Fruit fly (Drosophila melanogaster) whole organism, embryonic: ENCODE results near the gene CG11617.
A peak's percentile ranks its signal among the peaks of the same experiment; 100 is the strongest.

Experiments used
- Atf6 ChIP-seq: fragments of 200-800 bp; sonication (Bioruptor generic); IDR thresholded peaks from 2 replicates; pipeline ENCODE4 v1.3.6; 2022; ENCODE audit warnings: missing biosample characterization, missing genetic modification characterization
- CG10366 ChIP-seq: fragments of 200-800 bp; sonication (Bioruptor generic); IDR thresholded peaks from 2 replicates; pipeline ENCODE4 v1.3.6; 2022; ENCODE audit warnings: missing biosample characterization, missing genetic modification characterization
- CG12071 ChIP-seq: fragments of 200-800 bp; sonication (Bioruptor generic); optimal IDR thresholded peaks from 3 replicates; lab custom pipeline; 2018; ENCODE audit warnings: missing biosample characterization, mild to moderate bottlenecking, missing genetic modification characterization
- CG12299 ChIP-seq: fragments of 200-800 bp; sonication (Bioruptor generic); optimal IDR thresholded peaks from 2 replicates; lab custom pipeline; 2018; ENCODE audit warnings: missing biosample characterization, mild to moderate bottlenecking, missing genetic modification characterization
- CG1233 ChIP-seq: fragments of 200-800 bp; sonication (Bioruptor generic); optimal IDR thresholded peaks from 4 replicates; lab custom pipeline; 2018; ENCODE audit warnings: missing biosample characterization, mild to moderate bottlenecking, missing genetic modification characterization
- CG12769 ChIP-seq: fragments of 200-800 bp; sonication (Bioruptor generic); optimal IDR thresholded peaks from 2 replicates; lab custom pipeline; 2019; ENCODE audit warnings: missing biosample characterization, mild to moderate bottlenecking, missing genetic modification characterization, moderate library complexity
- CG16813 ChIP-seq: fragments of 200-800 bp; sonication (Bioruptor generic); IDR thresholded peaks from 3 replicates; pipeline ENCODE4 v1.3.6; 2022; ENCODE audit warnings: missing biosample characterization, missing genetic modification characterization; ENCODE audit not compliant: partially characterized antibody
- CG16863 ChIP-seq: fragments of 200-800 bp; sonication (Bioruptor generic); optimal IDR thresholded peaks from 3 replicates; lab custom pipeline; 2016; ENCODE audit warnings: missing biosample characterization, missing genetic modification characterization
- CG17328 ChIP-seq: fragments of 200-800 bp; sonication (Bioruptor generic); IDR thresholded peaks from 2 replicates; pipeline ENCODE4 v1.3.6; 2022; ENCODE audit warnings: missing biosample characterization, missing genetic modification characterization
- CG18476 ChIP-seq: fragments of 200-800 bp; sonication (Bioruptor generic); optimal IDR thresholded peaks from 2 replicates; lab custom pipeline; 2016; ENCODE audit warnings: missing biosample characterization, mild to moderate bottlenecking, missing genetic modification characterization
- CG31441 ChIP-seq: fragments of 200-800 bp; sonication (Bioruptor generic); IDR thresholded peaks from 2 replicates; pipeline ENCODE4 v1.3.6; 2022; ENCODE audit warnings: missing biosample characterization, missing genetic modification characterization
- CG33213 ChIP-seq: fragments of 200-800 bp; sonication (Bioruptor generic); optimal IDR thresholded peaks from 3 replicates; lab custom pipeline; 2016; ENCODE audit warnings: missing biosample characterization, missing genetic modification characterization
- CG3838 ChIP-seq: fragments of 200-800 bp; sonication (Bioruptor generic); optimal IDR thresholded peaks from 3 replicates; lab custom pipeline; 2016; ENCODE audit warnings: missing biosample characterization, missing genetic modification characterization
- CG6272 ChIP-seq: fragments of 200-800 bp; sonication (Bioruptor generic); IDR thresholded peaks from 2 replicates; pipeline ENCODE4 v1.3.6; 2022; ENCODE audit warnings: missing biosample characterization, missing genetic modification characterization
- CG6683 ChIP-seq: fragments of 200-800 bp; sonication (Bioruptor generic); optimal IDR thresholded peaks from 2 replicates; lab custom pipeline; 2017; ENCODE audit warnings: missing biosample characterization, mild to moderate bottlenecking, missing genetic modification characterization, missing genetic modification reagents
- CG9817 ChIP-seq: fragments of 200-800 bp; sonication (Bioruptor generic); optimal IDR thresholded peaks from 2 replicates; lab custom pipeline; 2018; ENCODE audit warnings: missing biosample characterization, mild to moderate bottlenecking, missing genetic modification characterization, moderate library complexity
- Chrac-16 ChIP-seq: fragments of 200-800 bp; sonication (Bioruptor generic); optimal IDR thresholded peaks from 3 replicates; lab custom pipeline; 2016; ENCODE audit warnings: missing biosample characterization, missing genetic modification characterization
- D19A ChIP-seq: fragments of 200-800 bp; optimal IDR thresholded peaks from 3 replicates; lab custom pipeline; 2019; ENCODE audit warnings: missing biosample characterization, mild to moderate bottlenecking, missing genetic modification characterization, moderate library complexity
- Dip2 ChIP-seq: fragments of 200-800 bp; sonication (Bioruptor generic); IDR thresholded peaks from 2 replicates; pipeline ENCODE4 v1.3.6; 2022; ENCODE audit warnings: missing biosample characterization, missing genetic modification characterization
- Dll ChIP-seq: fragments of 200-800 bp; sonication (Bioruptor generic); IDR thresholded peaks from 4 replicates; pipeline ENCODE4 v1.3.6; 2022; ENCODE audit warnings: missing biosample characterization, missing genetic modification characterization; ENCODE audit not compliant: partially characterized antibody
- E2f1 ChIP-seq: fragments of 200-800 bp; sonication (Bioruptor generic); IDR thresholded peaks from 2 replicates; pipeline ENCODE4 v1.3.6; 2022; ENCODE audit warnings: missing biosample characterization, missing genetic modification characterization
- Hr78 ChIP-seq, 2 experiments: fragments of 200-800 bp in 1 of 2; fragments of >200 bp in 1 of 2; sonication (Bioruptor generic) in 1 of 2; optimal IDR thresholded peaks; 2 replicates each; lab custom pipeline; 2017 to 2019; ENCODE audit warnings: missing biosample characterization in 2 of 2, missing genetic modification characterization in 2 of 2, mild to moderate bottlenecking in 1 of 2, moderate library complexity in 1 of 2
- MBD-R2 ChIP-seq: fragments of 200-800 bp; sonication (Bioruptor generic); IDR thresholded peaks from 2 replicates; pipeline ENCODE4 v1.3.6; 2022; ENCODE audit warnings: missing biosample characterization, missing genetic modification characterization
- Xrp1 ChIP-seq: fragments of 200-800 bp; sonication (Bioruptor generic); IDR thresholded peaks from 2 replicates; pipeline ENCODE4 v1.3.6; 2022; ENCODE audit warnings: missing biosample characterization, missing genetic modification characterization
- aop ChIP-seq: fragments of 200-800 bp; sonication (Bioruptor generic); IDR thresholded peaks from 2 replicates; pipeline ENCODE4 v1.3.6; 2022; ENCODE audit warnings: missing biosample characterization, missing genetic modification characterization
- cad ChIP-seq: fragments of >200 bp; optimal IDR thresholded peaks from 2 replicates; lab custom pipeline; 2017; ENCODE audit warnings: missing biosample characterization, missing genetic modification characterization
- ci ChIP-seq: fragments of 200-800 bp; sonication (Bioruptor generic); IDR thresholded peaks from 3 replicates; pipeline ENCODE4 v1.3.6; 2022; ENCODE audit warnings: missing biosample characterization, missing genetic modification characterization
- eve ChIP-seq, 2 experiments: fragments of >200 bp; optimal IDR thresholded peaks; 2 replicates each; lab custom pipeline; 2017; ENCODE audit warnings: missing biosample characterization in 2 of 2, missing genetic modification characterization in 2 of 2
- fru ChIP-seq: fragments of >200 bp; optimal IDR thresholded peaks from 2 replicates; lab custom pipeline; 2017
- hbn ChIP-seq: fragments of 200-800 bp; sonication (Bioruptor generic); IDR thresholded peaks from 2 replicates; pipeline ENCODE4 v1.3.6; 2022; ENCODE audit warnings: missing biosample characterization, missing genetic modification characterization; ENCODE audit not compliant: partially characterized antibody
- hth ChIP-seq: fragments of >200 bp; optimal IDR thresholded peaks from 2 replicates; lab custom pipeline; 2017; ENCODE audit warnings: inconsistent platforms
- inv ChIP-seq: fragments of 200-800 bp; sonication (Bioruptor generic); IDR thresholded peaks from 2 replicates; pipeline ENCODE4 v1.3.6; 2022; ENCODE audit warnings: missing biosample characterization, missing genetic modification characterization; ENCODE audit not compliant: partially characterized antibody
- jumu ChIP-seq: fragments of 200-800 bp; sonication (Bioruptor generic); optimal IDR thresholded peaks from 3 replicates; lab custom pipeline; 2016; ENCODE audit warnings: missing biosample characterization, missing genetic modification characterization
- otp ChIP-seq: fragments of 200-800 bp; sonication (Bioruptor generic); IDR thresholded peaks from 3 replicates; pipeline ENCODE4, ENCODE4 v1.3.6; 2022; ENCODE audit warnings: missing biosample characterization, missing genetic modification characterization
- pum ChIP-seq: fragments of 200-800 bp; sonication (Bioruptor generic); optimal IDR thresholded peaks from 2 replicates; lab custom pipeline; 2016; ENCODE audit warnings: missing biosample characterization, missing genetic modification characterization
- pzg ChIP-seq: fragments of 200-800 bp; sonication (Bioruptor generic); optimal IDR thresholded peaks from 3 replicates; lab custom pipeline; 2018; ENCODE audit warnings: missing biosample characterization, mild to moderate bottlenecking, missing genetic modification characterization, moderate library complexity
- salm ChIP-seq: fragments of 200-800 bp; sonication (Bioruptor generic); optimal IDR thresholded peaks from 2 replicates; lab custom pipeline; 2018; ENCODE audit warnings: missing biosample characterization, mild to moderate bottlenecking, missing genetic modification characterization
- sd ChIP-seq: fragments of 200-800 bp; sonication (Bioruptor generic); optimal IDR thresholded peaks from 3 replicates; lab custom pipeline; 2018; ENCODE audit warnings: missing biosample characterization, mild to moderate bottlenecking, missing genetic modification characterization, moderate library complexity
- sisA ChIP-seq: fragments of 200-800 bp; sonication (Bioruptor generic); IDR thresholded peaks from 2 replicates; pipeline ENCODE4 v1.3.6; 2022; ENCODE audit warnings: missing biosample characterization, missing genetic modification characterization
- sqz ChIP-seq: fragments of 200-800 bp; sonication (Bioruptor generic); optimal IDR thresholded peaks from 3 replicates; lab custom pipeline; 2018; ENCODE audit warnings: missing biosample characterization, mild to moderate bottlenecking, missing genetic modification characterization
- stc ChIP-seq: fragments of 200-800 bp; sonication (Bioruptor generic); IDR thresholded peaks from 2 replicates; pipeline ENCODE4 v1.3.6; 2022; ENCODE audit warnings: missing biosample characterization, missing genetic modification characterization
- stwl ChIP-seq: fragments of 200-800 bp; sonication (Bioruptor generic); optimal IDR thresholded peaks from 3 replicates; lab custom pipeline; 2018; ENCODE audit warnings: missing biosample characterization, mild to moderate bottlenecking, missing genetic modification characterization, moderate library complexity
- tgo ChIP-seq: fragments of 200-800 bp; sonication (Bioruptor generic); IDR thresholded peaks from 3 replicates; pipeline ENCODE4 v1.3.6; 2022; ENCODE audit warnings: missing biosample characterization, missing genetic modification characterization
- toy ChIP-seq: fragments of 200-800 bp; sonication (Bioruptor generic); IDR thresholded peaks from 2 replicates; pipeline ENCODE4 v1.3.6; 2022; ENCODE audit warnings: missing biosample characterization, missing genetic modification characterization
- usp ChIP-seq: fragments of >200 bp; optimal IDR thresholded peaks from 2 replicates; lab custom pipeline; 2017; ENCODE audit warnings: missing biosample characterization, missing genetic modification characterization
- vfl ChIP-seq: fragments of 200-800 bp; sonication (Bioruptor generic); optimal IDR thresholded peaks from 2 replicates; lab custom pipeline; 2016; ENCODE audit warnings: missing biosample characterization, missing genetic modification characterization
- vvl ChIP-seq: fragments of 200-800 bp; sonication (Bioruptor generic); IDR thresholded peaks from 2 replicates; pipeline ENCODE4 v1.3.6; 2022; ENCODE audit warnings: missing biosample characterization, missing genetic modification characterization
- zf30C ChIP-seq: fragments of 200-800 bp; sonication (Bioruptor generic); optimal IDR thresholded peaks from 3 replicates; lab custom pipeline; 2018; ENCODE audit warnings: missing biosample characterization, mild to moderate bottlenecking, missing genetic modification characterization
- zfh2 ChIP-seq: fragments of 200-800 bp; sonication (Bioruptor generic); optimal IDR thresholded peaks from 2 replicates; lab custom pipeline; 2016; ENCODE audit warnings: missing biosample characterization, missing genetic modification characterization

CG11617 gene

dm6 chr2L:224599-225385 lies 17.7 kb upstream of the CG11617 start (continued):
- TF ChIP-seq tgo (GFP tag; lab: Robert Waterston, UW) (peak; percentile 76), fru (lab: Kevin White, UChicago) (no peak), CG12071 (GFP tag; lab: Kevin White, UChicago) (no peak), Chrac-16 (GFP tag; lab: Kevin White, UChicago) (peak; percentile 67), cad (GFP tag; lab: Kevin White, UChicago) (no peak), MBD-R2 (GFP tag; lab: Robert Waterston, UW) (peak; percentile 17; the same call in 1 of the 2 replicates), stc (GFP tag; lab: Robert Waterston, UW) (peak; percentile 34; the same call in 1 of the 2 replicates), sisA (peak; percentile 60), Hr78 (GFP tag; optimal IDR thresholded peaks at IDR 0.05; lab: Kevin White, UChicago) (no peak), eve (GFP tag; optimal IDR thresholded peaks at IDR 0.05; lab: Kevin White, UChicago) (no peak), vfl (peak; percentile 16), stwl (tag; lab: Kevin White, UChicago) (no peak), CG12769 (peak; percentile 77), otp (GFP tag; lab: Robert Waterston, UW) (peak; percentile 60; the same call in 2 of the 3 replicates), CG10366 (peak; percentile 75), toy (GFP tag; lab: Robert Waterston, UW) (no peak), CG9817 (tag; lab: Kevin White, UChicago) (peak; percentile 49), aop (GFP tag; lab: Robert Waterston, UW) (no peak), CG6683 (GFP tag; lab: Kevin White, UChicago) (peak; percentile 42), Dip2 (GFP tag; lab: Robert Waterston, UW) (no peak), CG33213 (GFP tag; lab: Kevin White, UChicago) (peak; percentile 24), Dll (GFP tag; lab: Robert Waterston, UW) (no peak), CG16813 (GFP tag; lab: Robert Waterston, UW) (no peak), zfh2 (GFP tag; lab: Kevin White, UChicago) (peak; percentile 8), Xrp1 (GFP tag; lab: Robert Waterston, UW) (peak; percentile 70), zf30C (GFP tag; lab: Kevin White, UChicago) (no peak), hth (lab: Kevin White, UChicago) (no peak), salm (peak; percentile 13), jumu (GFP tag; lab: Kevin White, UChicago) (peak; percentile 58), CG1233 (no peak), sd (tag; lab: Kevin White, UChicago) (no peak), D19A (tag; lab: Kevin White, UChicago) (peak; percentile 38), pzg (no peak), hbn (no peak), CG16863 (peak; percentile 40), CG18476 (GFP tag; lab: Kevin White, UChicago) (peak; percentile 39), CG12299 (tag; lab: Kevin White, UChicago) (peak; percentile 27), usp (no peak), ci (GFP tag; lab: Robert Waterston, UW) (peak; percentile 59; the same call in 2 of the 3 replicates), Atf6 (GFP tag; lab: Robert Waterston, UW) (peak; percentile 64; the same call in 1 of the 2 replicates), E2f1 (GFP tag; lab: Robert Waterston, UW) (peak; percentile 25; the same call in 1 of the 2 replicates), CG31441 (no peak), CG6272 (GFP tag; lab: Robert Waterston, UW) (peak; percentile 37; the same call in 1 of the 2 replicates), CG17328 (0 out of 2 replicates have a peak, but pooled peaks have one; percentile 25), inv (GFP tag; lab: Robert Waterston, UW) (0 out of 2 replicates have a peak, but pooled peaks have one; percentile 8), sqz (GFP tag; lab: Kevin White, UChicago) (peak; percentile 35), vvl (GFP tag; lab: Robert Waterston, UW) (peak; percentile 49; the same call in 1 of the 2 replicates), CG3838 (GFP tag; lab: Kevin White, UChicago) (peak; percentile 2), pum (GFP tag; lab: Kevin White, UChicago) (peak; percentile 48)
